Fruit fly (Drosophila melanogaster) ovary, adult (tissue): ENCODE data around the gene CG5103.

Source experiments
- CG17801 ChIP-seq: fragments of 200-800 bp; optimal IDR thresholded peaks from 2 replicates; lab custom pipeline; 2019; ENCODE audit warnings: missing biosample characterization, mild to moderate bottlenecking, missing genetic modification characterization, moderate library complexity; ENCODE audit not compliant: partially characterized antibody

The CG5103 gene

DNA sequence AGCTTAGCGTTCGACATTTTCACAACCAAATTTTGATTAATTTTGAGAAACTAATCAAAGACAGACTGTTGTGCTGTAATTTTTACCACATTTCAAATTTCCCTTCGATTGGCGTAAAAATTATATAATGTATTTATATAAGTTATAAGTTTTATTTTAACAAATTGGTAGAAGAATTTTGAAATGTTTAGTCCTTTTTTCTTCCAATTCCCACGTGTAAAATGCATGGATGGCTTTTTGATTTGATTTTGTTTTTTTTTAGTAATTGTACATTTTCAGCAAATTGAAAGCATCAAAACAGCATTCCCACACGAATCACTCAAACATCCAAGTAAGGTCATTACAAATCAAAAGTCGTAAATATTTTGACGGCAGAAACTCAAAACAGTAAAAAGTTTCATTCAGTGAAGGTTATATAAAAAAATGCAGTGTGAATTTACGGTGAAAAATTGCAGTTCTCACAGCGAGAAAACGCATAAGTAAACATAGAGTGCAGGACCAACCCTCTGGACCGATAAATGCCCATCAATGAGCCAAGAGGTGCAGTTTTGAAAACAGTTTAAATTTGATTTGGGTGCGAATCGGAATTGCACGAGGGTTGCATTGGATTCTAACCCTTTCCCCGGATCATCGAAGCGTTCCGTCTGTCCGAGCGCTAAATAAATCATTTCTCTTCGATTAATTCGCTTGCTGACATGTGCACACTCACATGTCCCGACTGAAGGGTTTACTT lies at the start of gene CG5103:
Gene CG5103 (minus strand): TSS at position 51 of the 733 bp plus-strand sequence.
- TF ChIP-seq CG17801 = no peak

DNA sequence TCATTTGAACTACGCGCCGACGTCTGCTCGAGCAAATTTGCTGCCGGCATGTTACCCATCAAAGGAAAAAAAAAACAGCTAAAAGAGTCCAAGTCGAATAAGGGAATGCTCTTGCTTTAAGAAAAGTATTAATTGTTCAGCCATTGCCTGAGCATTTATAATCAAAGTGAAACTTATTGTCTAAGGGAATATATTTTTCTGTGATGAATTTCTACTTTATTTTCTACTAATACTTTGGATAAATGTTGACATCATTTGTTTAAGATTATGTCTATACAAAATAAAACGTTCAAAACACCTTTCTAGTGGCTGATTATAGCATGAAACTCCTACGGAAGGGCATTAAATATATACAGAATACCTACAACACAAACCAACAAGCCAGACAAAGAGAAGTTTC lies 40.2 kb upstream of the CG5103 start:
- TF ChIP-seq CG17801 = no peak

DNA sequence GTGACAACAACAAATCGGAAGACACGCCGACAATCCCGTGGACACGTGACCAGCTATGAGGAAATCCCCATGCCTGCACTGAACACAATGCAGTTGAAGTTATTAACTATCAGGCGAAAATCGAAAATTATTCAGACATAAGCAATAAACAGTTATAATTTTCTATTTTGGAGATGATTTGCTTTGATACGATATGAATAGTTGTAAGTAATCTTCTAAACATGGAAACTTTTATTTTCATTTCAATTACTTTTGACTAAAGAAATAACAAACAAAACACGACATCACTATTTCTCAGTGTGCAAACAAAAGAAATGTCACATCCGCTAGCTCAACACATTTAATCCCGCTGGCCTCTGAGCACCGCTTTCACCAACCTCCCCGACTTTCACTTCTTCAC lies 35.0 kb upstream of the CG5103 start:
- no peak for TF ChIP-seq CG17801

DNA sequence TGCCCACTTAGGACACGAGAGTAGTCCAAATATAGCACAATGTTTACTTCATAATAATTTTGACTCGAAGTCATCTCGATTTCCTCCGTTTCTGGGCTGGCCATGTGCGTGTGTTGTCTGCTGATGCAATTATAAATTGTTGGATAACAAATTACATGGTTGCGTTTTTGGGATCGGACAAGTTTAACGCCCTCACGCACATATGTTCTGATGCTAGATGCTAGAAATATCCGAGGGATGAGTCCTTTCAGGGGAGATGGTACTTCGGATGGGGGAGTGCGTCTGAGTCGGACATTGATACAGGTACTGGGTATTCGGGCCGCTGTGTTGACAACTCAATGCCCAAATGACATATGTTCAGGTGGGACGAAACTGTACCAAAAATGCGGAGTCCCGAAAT lies 21.9 kb upstream of the CG5103 start:
- TF ChIP-seq CG17801 = no peak

DNA sequence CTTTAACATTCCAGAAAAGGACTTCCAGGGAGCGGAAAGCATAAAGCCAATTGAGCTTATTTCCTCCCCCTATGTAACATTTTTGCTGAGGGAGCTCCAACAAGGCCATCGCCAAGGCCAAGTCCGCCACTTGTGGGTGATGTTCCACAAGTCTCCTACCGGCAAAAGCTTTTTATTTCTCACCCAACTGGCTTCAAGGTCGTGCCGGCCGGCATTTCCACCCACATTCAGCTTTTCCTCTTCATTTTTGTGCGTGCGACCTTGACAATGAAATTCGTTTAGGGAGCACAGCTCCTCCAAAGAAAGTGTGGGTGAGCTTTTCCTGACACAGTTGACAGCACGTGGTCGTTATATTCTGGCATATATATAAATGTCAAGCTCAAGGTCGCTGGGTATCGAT lies 11.7 kb upstream of the CG5103 start:
- TF ChIP-seq CG17801 = no peak

DNA sequence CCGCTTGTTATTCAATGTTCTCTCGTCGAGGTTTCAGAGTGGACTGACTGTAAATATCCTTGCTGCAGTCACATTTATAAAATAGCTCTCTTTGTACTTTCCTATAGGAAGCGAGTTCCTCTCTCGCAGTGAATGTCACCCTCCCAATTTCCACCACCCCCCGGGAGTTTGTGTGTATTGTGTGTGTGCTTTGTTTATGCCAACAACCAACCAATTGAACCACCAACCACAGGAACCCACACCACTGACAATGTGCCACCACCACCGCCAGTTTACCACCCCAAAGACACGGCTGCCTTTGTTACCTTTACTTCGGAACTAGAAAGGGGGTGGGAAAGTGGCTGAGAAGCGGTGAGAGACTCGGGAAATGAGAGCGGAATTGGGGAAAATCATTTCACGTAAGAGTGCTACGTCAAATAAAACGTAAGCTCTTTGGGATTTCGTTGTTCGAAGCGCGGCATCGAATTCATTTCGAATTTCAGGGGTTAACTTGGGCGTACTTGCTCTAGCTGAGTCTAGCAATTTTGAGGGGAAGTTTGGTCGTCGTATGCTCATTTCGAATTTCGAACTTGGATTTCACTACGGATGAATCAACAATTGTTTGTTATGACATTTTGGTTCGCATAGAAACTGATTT lies 10.4 kb upstream of the CG5103 start, which contains the start of gene grim:
Gene grim (minus strand): TSS at position 51 of the 637 bp plus-strand sequence.
- TF ChIP-seq CG17801 = no peak

DNA sequence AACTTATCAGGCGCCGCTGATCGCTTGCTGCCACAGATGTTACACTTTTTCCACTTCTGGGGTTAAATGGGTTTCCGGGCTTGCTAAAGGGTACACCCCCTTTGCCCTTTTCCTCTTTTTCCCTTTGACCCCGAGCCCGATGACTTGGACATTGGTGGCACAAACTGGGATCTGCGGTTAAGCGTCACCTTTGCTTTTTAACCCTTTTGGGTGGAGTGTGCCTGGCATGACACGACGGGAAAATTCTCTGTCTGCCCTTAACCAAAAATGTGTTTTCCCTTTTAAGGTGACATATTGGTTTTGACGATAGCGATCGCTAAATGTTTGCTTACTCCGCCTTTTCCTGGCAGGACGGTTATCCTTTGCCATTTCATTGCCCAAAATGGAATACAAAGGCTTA lies 8.0 kb upstream of the CG5103 start:
- TF ChIP-seq CG17801 = no peak

DNA sequence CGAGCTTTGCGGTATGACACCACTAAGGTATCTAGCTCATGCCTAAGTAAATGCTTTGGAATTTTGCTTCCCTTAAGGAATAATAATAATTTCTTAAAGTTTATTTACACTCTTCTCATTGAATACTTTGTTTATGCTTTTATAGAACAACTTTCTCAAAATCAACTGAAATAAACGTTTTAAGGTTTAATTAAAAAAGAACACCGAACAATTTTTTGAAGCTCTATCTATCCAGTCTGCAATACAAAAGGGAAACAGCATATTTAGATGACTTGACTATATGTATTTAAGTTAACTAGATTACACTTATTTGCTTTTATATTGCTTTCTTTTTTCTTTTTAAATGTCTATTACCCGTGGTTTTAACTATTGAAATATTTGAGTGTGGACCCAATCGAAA lies 7.1 kb upstream of the CG5103 start, which contains the start of gene CG13700:
Gene CG13700 (minus strand): TSS at position 101 of the 400 bp plus-strand sequence.
- no peak for TF ChIP-seq CG17801

DNA sequence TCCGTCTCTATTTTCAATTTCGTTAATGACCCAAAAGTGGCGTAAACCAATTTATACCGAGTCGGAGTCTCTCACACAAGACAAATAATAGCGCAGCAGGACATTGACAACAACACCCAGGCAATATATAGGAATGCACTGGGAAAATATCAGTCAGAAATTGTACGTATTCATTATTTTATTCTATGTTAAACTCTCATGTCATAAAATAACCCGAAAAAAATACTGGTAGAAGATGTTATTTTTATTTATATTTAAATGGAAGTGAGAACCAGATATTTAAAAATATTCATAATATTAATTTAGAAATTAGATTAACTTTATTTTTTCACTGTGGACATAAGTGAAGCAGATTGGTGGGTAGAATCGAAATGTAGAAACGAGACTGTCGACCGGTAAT lies 3.3 kb upstream of the CG5103 start:
- no peak for TF ChIP-seq CG17801

DNA sequence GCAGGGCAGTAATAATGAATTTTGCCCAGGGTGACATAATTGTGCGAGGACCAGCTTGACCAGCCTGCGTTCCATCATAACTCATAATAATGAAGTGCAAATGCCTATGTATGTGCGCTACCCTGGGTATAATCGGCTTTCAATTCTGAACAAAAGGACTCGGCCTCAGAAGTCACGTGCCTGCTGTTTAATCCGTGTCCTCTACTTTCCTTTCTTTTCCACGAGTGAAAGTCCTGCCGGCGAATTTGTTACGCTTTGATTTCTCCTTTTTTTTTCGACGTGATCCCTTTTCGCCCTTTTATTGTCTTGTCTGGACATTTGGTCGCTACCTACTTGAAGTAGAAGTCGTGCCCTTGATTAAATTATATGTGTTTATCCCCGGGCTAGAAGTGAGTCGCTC lies 2.4 kb upstream of the CG5103 start:
- TF ChIP-seq CG17801 = no peak

DNA sequence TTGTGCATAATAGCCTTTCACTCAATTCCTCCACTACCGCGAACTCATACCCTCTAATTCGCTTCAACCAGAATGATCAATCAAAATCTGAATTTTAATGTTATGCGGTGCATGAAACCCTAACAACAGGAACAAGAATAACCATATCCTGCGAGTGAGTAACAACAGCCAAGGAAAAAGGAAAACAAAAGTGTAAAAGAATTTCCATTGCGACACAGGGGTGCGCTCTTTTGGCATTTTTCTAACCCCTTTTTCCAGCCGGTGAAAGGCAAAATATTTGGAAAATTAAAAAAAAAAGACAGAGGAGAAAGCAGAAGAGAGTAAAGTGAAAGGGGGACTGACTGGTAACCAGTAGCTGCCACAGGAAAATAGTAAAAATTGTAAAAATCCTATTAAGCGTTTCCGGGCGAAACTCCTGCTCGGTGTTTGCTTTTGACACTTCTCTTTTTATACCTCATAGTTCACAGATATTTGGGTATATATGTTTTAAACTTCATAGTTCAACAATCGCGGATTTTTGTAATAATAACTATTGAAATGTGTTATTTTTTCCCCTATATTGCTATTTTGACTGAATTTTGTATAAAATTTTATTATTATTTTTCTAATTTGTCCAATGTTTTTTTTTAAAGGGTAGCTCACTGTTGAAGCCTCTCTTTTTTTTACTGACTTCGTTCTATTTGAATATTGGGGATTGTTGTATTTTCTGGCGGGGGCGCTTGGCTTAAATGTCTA lies 3.9 kb downstream of the CG5103 start:
- no peak for TF ChIP-seq CG17801

DNA sequence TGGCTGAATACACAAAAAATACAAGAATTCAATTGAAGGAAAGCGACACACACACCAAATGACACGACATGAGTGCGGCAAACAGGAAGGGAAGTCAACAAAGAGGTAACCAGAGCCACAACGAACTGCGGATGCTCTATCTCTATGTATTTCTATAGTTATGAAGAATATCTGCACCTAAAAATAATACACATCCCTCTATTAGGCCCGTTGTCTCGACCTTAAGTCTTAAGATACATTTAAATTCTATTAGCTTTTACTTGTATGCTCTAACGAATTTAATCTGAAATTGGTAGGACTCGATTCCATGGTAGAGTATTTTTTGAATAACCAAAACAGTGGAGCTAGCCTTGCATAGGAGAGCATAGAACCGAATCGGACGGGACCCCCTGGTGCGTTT lies 12.8 kb downstream of the CG5103 start:
- no peak for TF ChIP-seq CG17801

DNA sequence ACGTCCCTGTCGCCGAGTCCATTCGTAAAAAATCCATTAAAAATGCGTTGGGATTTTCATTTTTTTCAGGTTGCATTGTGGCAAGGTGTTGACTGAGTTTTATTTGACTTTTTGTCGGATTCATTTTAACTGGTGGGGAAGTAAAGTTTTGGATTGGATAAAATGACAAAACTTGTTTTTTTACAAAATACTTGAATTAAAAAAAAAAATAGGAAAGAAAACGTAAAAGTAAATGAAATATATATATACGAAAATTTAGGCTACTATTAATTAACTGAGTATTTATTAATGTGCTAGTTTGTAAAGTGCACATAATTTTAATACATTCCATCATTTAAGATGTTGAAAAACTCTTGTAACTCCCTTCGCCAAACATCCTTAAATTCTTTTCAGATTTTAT lies 17.5 kb downstream of the CG5103 start:
- TF ChIP-seq CG17801 = no peak

DNA sequence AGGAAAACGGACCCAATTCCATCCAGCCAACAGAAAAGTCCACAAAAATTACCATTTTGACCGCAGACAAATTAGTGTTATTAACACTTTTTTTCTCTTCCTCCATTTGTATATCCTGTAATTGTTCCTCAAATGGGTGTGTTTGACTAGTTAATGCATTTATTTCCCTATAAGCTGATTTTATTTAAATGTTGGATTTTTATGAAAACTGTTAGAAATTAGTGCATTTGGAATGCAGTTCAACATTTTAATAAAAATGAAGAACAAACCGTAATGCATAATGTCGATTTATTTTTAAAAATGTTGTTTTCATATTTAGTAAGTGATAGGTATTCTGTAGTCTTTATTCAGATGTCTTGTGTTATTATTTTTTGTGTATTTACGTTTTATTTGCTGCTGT lies 18.2 kb downstream of the CG5103 start:
- no peak for TF ChIP-seq CG17801

DNA sequence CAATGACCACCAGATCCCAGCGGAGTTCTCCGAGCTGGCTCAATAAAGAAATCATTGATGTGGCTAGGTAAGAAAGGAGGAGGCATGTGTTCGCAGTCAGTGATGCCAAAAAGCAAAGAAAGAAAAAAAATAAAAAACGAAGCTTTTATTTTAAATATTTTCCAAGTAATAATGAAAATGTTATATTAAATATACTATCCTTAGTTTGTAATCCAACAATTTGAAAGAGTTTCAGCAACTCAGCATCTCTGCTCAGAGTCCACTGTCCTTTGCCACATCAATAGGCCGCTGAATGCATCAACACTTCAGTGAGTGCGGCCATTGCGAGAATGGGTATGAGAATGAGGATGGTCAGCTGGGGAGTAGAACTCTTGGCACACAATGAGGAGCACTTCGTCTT lies 19.9 kb downstream of the CG5103 start:
- TF ChIP-seq CG17801 = no peak

DNA sequence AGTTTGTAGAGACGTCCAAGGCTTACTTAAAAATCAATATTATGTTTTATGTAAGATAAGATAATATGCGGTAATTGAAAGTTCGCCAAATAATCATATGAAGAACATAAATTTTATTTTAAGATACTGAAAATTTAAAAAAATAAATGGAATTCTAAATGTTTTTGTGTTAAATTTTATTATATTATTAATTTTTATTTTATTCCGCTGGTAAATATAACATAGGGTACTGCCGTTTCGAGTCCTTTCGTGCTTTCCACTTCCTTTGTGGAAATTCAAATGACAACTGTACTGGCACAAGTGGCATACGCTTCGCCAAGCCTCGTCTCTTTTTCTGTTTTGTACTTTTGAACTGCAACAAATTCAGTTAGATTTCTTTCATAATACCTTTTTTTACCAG lies 20.9 kb downstream of the CG5103 start:
- TF ChIP-seq CG17801 = no peak

DNA sequence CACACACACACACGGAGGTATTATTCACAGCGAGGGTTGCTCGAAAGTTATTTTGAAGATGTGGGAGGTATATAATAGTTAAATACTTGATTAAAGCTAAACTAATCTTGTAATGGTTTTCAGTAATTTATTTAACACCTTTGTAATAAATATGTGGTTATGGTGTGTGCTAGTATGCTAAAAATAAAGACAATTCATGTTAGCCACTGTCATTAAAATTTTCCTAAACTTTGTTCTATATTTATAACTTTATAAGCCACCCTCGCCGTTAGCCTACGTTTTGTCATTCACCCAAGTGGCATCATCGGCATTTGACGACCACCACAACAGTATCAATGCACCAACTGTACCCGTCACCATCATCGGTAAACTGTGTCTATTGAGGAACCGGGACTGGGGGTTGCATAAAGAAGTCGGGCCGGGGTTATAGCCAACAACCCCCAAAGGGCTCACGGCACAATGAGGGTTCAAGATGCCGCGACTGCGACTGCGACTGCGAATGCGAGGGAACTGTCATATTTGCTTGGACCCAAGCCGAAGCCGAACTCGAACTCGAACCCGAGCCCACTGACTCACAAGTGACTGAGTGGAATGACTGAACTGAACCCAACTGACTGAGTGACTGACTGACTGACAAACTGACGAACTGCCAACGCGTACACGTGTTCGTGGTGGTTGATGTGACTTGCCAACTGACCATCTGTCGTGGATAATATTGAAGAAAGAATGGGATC lies 21.6 kb downstream of the CG5103 start:
- TF ChIP-seq CG17801 = no peak
